Fruit fly (Drosophila melanogaster): ENCODE data around the gene CheB38b.

The CheB38b gene

DNA sequence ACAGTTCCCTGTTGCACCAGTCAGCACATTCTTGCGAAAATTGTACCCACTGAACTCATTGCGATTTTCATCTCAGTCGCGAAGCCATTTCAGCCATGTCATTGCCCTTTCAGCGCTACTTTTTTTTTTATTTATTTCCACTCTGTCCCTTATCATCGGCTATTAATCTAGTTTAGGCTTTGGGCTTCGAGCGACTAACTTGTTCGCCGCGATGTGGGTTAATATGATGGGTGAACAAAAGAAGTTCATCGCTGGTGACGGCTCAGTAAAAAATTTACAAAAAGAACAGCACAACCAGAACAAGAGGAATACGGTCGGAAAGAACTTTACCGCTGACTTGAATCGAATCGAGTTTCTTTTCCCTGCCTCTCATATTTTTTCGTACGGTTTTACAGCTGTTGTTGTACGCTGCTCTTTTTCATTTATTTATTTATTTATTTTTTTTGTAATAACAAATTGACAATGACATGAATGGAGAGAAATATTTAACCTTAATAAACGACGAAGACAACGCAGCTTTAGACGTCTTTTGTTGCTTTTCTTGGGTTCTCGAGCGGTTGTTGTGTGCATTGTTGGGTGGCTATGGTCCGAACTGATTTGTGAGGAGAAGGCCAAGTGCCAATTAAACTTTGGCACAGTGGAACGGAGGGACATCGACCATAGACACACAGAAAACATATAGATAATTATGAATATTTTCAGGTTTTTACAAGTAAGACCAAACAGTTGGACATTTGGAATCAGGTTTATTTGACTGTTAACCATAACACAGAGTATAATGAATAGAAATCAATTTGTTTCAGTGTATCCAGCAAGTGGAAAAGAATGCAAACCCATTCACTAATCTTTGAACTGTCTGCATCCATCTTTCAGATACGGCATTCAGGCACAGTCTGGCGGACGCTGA lies 4.5 kb downstream of the CheB38b start:
- TF ChIP-seq CG8478 (optimal IDR thresholded peaks at IDR 0.05): no peak
- no peak for TF ChIP-seq CTCF (optimal IDR thresholded peaks at IDR 0.05)

DNA sequence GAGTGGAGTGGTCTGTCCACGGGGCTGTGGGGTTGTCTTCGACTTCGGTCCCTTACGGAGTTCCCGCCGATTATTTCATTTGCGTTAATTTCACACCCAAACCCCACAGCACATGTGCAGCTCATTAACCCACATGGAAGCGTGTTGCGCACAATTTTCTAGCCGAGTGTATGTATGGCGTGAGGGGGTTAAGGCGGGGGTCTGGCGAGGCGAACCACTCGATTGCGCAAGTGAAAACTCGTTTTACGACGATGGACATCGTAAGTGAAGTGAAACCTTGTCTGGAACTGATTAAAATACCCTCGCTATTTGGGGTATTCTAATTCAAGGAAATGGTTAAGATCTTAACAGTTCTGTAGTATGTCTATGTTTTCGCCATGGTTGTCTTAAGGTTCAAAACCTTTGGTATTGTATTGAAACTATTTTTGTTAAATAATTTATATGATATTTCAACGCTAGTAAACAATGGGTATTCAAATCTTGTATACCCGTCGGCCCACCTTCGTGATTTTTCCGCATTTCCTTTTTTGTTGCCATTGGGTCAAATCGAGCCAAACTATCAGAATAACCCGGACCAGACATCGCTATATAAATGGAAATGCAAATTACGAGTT lies 5.9 kb downstream of the CheB38b start:
- no peak for TF ChIP-seq CTCF (optimal IDR thresholded peaks at IDR 0.05)
- no peak for TF ChIP-seq CG8478 (optimal IDR thresholded peaks at IDR 0.05)

DNA sequence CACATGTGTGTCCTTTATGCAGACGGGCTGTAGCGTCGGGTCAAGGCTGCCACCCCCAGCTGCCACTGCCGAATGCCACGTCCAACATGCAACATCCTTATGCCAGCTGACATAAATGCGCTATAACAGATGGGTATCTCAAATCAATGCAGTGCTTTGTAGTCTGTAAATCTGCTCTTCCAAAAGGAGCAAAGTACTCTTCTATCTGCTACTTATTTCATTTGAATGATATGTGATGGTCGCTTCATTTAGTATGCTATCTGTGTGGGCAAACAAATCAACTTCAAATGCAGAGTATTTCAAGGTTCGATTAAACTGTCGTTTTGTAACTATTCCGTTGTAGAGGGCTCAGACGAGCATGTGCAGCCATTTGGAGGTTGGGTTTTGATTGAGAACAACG lies 7.8 kb downstream of the CheB38b start:
- TF ChIP-seq CTCF (optimal IDR thresholded peaks at IDR 0.05) (no peak), CG8478 (optimal IDR thresholded peaks at IDR 0.05) (no peak)

DNA sequence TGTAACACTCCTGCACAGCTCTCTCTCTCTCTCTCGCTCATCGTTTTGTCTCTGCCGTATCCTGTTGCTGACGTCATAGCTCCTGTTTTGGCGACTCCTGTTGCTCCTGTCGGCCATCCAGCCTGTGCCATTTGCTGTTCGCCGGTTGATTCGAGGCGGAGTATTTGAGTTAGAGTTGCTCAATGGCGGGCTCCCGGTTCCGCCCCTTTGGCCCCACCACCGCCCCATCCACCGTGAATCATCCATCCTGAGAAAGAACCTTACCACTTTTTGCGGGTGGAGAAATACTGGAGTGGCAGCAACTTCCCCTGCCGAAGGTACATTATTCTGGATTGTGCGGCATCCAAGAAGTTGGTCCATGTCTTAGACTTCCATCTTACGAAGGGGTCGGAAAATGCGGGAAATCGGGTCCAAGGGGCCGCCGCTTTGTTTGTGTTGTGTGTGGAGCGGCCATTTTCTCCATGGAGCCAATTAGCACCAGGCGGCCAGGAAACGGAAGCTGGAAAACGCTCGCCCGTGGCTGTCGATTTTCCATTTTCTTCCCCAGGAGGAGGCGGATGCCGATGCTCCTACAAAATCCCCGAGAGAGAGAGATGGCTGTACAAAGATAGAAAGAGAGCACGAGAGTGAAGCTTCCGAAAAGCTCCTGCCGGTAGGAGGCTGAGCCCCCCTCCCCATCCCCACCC lies 8.4 kb downstream of the CheB38b start:
- TF ChIP-seq CTCF (optimal IDR thresholded peaks at IDR 0.05): no peak
- no peak for TF ChIP-seq CG8478 (optimal IDR thresholded peaks at IDR 0.05)

DNA sequence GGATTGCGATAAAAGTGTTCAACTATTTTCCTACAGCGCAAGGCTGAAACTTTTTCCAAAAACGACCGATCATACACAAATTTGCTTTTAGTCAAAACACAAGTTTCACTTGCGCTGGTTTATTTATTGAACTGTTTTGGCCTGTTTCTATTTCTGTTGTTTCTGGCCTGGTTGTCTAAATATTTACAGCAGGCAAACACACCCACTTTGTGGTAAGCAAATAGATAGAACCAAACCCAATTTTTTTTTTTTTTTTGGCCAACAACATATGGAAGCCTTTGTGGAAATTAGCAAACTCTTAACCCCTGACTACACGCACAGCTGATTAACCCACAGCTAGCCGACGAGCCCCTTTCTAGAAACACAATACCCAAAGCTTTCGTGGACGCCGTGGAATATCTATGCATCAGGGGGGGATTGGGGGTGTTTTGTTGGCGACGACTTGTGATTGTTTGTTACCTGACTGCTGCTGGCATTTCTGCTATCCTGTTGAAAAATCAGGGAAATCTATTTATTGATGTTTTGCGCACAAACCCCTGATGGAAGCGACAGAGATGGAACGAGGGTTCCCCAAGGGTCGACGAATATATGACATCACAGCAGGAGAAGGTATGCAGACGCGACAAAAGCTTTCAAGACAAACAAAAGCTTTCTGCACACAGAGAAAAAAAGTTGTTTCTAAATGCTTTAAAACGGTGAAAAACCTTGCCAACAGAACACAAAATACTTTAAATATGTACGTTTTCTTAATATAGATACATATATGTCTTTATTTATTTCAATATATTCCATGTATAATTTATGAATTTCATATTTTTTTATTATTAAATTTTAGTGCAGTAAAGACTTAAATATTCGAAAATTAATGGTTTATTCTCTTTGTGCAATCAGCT lies 9.2 kb downstream of the CheB38b start:
- TF ChIP-seq CG8478 (optimal IDR thresholded peaks at IDR 0.05) (no peak), CTCF (optimal IDR thresholded peaks at IDR 0.05) (no peak)

DNA sequence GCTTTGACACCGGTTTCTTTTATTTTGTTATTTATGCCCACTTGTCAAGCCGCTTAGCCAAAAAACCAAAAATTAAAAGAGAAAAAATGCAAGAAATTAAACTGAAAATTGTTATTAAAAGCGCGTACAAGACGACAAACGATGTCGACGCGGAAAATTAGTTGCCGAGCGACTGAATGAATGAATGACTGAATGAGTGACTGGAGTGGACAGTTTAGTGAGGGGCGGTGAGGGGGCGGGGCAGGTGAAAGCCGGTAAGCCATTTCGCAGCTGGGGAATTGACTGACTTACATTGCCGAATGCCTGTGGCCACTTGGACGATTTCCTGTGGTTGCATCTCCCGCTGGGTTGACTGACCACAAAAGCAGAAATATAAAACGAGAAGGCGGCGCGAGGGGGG lies 10.5 kb downstream of the CheB38b start:
- no peak for TF ChIP-seq CG8478 (optimal IDR thresholded peaks at IDR 0.05)
- no peak for TF ChIP-seq CTCF (optimal IDR thresholded peaks at IDR 0.05)

DNA sequence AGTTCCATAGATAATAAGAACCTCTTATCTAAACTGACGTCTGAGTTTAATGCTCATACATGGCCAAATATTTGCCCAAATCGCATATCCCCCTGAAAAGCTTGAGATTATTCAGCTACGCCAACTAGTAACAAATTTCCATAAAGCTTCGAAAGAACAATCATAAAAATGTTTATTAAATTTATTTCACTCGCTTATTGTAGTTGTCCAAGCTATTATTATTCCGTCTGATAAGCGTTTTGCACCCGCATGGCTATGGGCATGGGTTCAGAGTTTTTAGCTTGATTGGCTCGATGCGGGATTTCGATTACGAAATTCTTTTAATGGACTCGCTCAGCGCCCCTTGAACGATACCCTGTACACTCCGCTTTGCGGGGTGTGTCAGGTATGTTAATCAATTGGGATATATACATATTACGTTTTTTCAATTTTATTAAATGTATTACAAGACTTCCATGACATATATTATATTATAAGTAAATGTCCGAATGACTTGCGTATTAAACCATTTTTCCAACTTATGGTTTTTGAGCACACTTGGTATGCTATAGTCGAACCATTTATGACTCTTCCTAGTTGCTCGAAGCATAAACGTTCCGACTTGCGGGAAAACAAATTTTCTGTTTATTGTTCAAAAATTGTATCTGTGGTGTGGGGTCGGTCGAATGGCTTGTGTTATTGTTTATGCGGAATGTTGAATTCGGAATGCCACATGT lies 11.3 kb downstream of the CheB38b start:
- TF ChIP-seq CTCF (optimal IDR thresholded peaks at IDR 0.05): no peak
- TF ChIP-seq CG8478 (optimal IDR thresholded peaks at IDR 0.05): no peak

DNA sequence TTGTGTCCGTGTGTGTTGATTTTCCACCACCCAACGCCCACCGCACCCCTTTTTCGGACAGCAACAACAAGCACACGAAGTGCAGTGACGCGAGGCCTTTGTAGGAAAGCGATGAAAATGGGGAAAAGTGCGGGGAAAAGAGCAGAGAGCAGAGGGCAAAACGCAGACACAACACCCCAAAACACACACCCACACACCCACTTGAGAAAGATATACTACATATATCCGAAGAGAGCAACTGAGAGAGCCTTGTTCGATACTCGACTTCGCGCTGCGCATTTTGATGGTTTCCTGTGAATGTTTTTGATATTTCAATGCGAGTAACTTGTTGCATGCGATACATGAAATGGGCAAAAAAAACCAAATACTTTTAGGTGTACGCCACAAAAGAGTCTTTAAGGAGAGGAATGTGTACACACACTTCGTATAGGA lies 13.3 kb downstream of the CheB38b start:
- TF ChIP-seq CG8478 (optimal IDR thresholded peaks at IDR 0.05): no peak
- TF ChIP-seq CTCF (optimal IDR thresholded peaks at IDR 0.05): no peak

DNA sequence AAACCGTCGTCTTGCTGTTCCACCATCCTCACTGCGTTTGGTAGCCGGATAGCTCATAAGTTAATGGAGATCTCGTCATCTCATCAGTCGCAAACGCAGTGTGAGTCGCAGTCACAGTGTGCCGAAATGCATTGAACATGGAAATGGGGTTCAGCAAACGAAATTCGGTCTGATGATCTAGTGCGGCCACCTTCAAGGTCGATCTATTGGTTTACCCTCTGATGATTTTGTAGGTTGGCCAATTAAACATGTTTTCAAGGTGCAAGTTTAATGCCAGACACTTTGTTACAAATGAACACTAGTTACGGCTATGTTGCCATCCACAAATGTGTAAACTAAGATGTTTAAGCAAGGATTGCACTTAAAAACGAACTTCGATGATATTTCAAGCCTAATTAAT lies 14.2 kb downstream of the CheB38b start:
- TF ChIP-seq CTCF (optimal IDR thresholded peaks at IDR 0.05) (no peak), CG8478 (optimal IDR thresholded peaks at IDR 0.05) (no peak)

DNA sequence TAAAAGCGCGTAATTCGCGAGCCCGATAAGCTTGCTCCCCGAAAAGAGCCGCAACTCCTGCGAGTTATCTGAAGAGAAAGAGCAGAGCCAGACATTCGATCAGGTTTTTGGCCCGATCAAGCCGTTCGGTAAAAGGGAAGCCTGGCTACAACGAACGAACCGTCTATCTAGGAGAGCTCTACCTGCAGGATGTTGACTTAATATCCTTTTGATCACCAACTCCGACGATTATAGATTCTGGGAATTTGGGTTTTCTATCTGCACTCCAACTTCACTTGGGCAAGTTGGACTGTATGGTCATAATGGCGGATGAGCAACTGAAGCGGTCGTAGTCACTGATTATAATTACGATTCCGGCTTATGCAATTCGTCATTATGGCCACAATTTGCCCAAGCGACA lies 14.9 kb downstream of the CheB38b start:
- no peak for TF ChIP-seq CTCF (optimal IDR thresholded peaks at IDR 0.05)
- TF ChIP-seq CG8478 (optimal IDR thresholded peaks at IDR 0.05): no peak

DNA sequence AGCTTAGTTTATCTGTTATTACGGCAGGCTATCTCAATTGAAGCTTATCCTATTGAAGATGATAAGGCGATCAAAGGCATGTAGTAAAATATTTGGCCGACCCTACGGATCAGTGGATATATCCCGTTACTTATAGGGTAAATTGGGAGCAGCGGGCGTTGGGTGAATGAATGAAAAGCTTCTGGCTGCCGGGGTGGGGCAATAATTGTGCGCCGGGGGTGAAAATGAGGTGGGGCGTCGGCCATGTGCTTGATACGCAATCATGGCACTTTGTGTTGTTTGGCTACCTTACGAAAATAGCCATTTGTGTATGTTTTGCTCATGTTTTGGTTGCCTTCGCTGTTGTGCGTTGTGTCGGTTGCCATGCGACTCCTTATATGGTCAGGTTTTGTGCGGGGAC lies 15.3 kb downstream of the CheB38b start:
- no peak for TF ChIP-seq CG8478 (optimal IDR thresholded peaks at IDR 0.05)

DNA sequence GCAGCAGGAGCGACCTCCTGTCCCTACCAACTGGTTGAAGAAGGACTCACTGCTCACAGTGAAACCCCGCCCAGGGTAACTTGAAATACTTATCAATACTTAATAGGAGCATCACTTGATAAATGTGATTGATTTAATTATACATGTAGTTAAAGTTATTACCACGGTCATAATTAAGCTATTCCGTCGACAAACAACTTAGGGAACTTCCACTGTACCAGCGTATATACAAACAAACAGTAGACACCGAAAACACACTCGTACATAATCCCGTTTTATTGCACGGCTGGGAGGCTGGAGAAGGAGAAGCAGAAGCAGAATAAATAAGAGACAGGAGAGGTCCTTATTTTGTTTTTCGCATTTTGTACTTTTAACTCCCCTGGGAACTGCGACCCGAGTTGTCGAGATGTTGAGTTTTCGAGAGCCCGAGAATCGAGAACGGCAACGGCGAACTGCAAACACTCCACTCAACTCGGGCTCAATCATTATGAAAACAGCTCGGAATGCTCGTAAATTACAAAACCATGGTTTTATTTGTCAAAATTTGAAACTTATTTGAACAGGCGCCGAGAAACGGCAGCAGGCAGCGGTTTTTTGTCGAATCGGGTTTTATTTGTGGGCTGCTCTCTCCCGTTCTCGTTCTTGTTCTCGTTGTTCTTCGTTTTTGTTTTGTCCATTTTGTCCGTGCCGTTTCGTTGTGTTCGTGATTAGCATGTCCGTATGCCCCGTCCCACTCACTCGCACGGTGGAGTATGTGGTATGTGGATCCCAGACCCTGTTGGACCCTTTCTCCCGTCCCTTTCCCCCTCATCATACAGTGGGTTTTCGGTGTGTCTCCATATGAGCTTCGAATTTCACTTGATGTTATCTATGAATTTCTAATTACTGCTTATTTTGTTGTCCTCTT lies 16.8 kb downstream of the CheB38b start:
- no peak for TF ChIP-seq CG8478 (optimal IDR thresholded peaks at IDR 0.05)
- no peak for TF ChIP-seq CTCF (optimal IDR thresholded peaks at IDR 0.05)

DNA sequence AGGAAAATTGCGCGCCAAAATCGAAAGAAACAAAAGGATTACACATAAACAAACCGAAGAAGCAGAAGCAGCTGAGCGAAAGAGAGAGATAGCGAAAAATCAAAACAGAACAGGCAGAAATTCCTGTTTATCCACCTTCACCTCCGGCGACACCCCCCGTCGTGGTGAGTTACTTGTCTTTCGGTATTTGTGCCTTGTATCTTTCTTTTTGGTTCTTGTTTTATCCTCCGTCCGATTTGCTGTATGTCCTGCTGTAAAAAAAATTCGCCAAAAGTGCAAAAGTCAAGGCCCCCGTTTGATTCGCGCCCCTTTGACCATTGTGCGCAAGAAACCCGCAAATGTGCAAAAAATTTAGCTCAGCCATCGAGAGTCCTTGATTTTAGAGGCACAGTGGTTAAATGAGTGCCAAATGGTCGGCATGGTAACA lies 18.7 kb downstream of the CheB38b start:
- no peak for TF ChIP-seq CTCF (optimal IDR thresholded peaks at IDR 0.05)
- no peak for TF ChIP-seq CG8478 (optimal IDR thresholded peaks at IDR 0.05)
